Worm (Caenorhabditis elegans) whole organism, L1 larva: ENCODE data around the gene Y45F10D.16.

Experiments used
- aha-1 ChIP-seq: fragments of 150-350 bp; optimal IDR thresholded peaks from 2 replicates; lab custom pipeline; 2014; ENCODE audit warnings: missing biosample characterization, missing genetic modification characterization
- alr-1 ChIP-seq: fragments of 200-800 bp; sonication (Bioruptor generic); optimal IDR thresholded peaks from 2 replicates; lab custom pipeline; 2018; ENCODE audit warnings: borderline replicate concordance, mild to moderate bottlenecking, missing genetic modification characterization, missing compliant biosample characterization
- ceh-8 ChIP-seq: fragments of 200-800 bp; sonication (Bioruptor generic); optimal IDR thresholded peaks from 2 replicates; lab custom pipeline; 2018; ENCODE audit warnings: mild to moderate bottlenecking, missing genetic modification characterization, moderate library complexity, missing compliant biosample characterization
- fkh-10 ChIP-seq: sonication (generic microtip); optimal IDR thresholded peaks from 2 replicates; lab custom pipeline; 2017; ENCODE audit warnings: missing biosample characterization, missing genetic modification reagents, missing genetic modification characterization
- isw-1 ChIP-seq: fragments of 200-800 bp; sonication (Bioruptor generic); IDR thresholded peaks from 2 replicates; pipeline ENCODE4 v1.3.6; 2022; ENCODE audit warnings: missing genetic modification characterization, missing compliant biosample characterization
- lin-35 ChIP-seq, 2 experiments: fragments of 150-350 bp; optimal IDR thresholded peaks; 2 replicates each; lab custom pipeline; 2014; ENCODE audit warnings: missing biosample characterization in 2 of 2, missing genetic modification characterization in 2 of 2, missing genetic modification reagents in 2 of 2
- nhr-237 ChIP-seq: fragments of 150-350 bp; optimal IDR thresholded peaks from 2 replicates; lab custom pipeline; 2014; ENCODE audit warnings: missing biosample characterization, missing genetic modification characterization
- nhr-71 ChIP-seq: sonication (generic microtip); optimal IDR thresholded peaks from 2 replicates; lab custom pipeline; 2016; ENCODE audit warnings: mild to moderate bottlenecking, missing genetic modification characterization, moderate library complexity, missing compliant biosample characterization
- pag-3 ChIP-seq: sonication (generic microtip); optimal IDR thresholded peaks from 2 replicates; lab custom pipeline; 2017; ENCODE audit warnings: missing genetic modification characterization, mild to moderate bottlenecking, missing compliant biosample characterization, antibody characterized with exemption, borderline replicate concordance; ENCODE audit not compliant: insufficient read depth
- snpc-4 ChIP-seq: fragments of 150-350 bp; optimal IDR thresholded peaks from 2 replicates; lab custom pipeline; 2014; ENCODE audit warnings: missing biosample characterization, missing genetic modification characterization
- zag-1 ChIP-seq: fragments of 150-350 bp; optimal IDR thresholded peaks from 2 replicates; lab custom pipeline; 2014; ENCODE audit warnings: missing biosample characterization, missing genetic modification characterization

- TF ChIP-seq pag-3 (tag; lab: Kevin White, UChicago) (no peak), alr-1 (no peak), nhr-71 (tag; lab: Kevin White, UChicago) (no peak), aha-1 (no peak), fkh-10 (GFP tag; lab: Kevin White, UChicago) (no peak), snpc-4 (tag; lab: Kevin White, UChicago) (no peak), isw-1 (GFP tag; lab: Robert Waterston, UW) (no peak), zag-1 (tag; lab: Kevin White, UChicago) (no peak), lin-35 (GFP tag; optimal IDR thresholded peaks at IDR 0.05; lab: Kevin White, UChicago) (no peak), ceh-8 (GFP tag; lab: Kevin White, UChicago) (no peak), nhr-237 (tag; lab: Kevin White, UChicago) (no peak)
These were observed 20.6 kb upstream of the Y45F10D.16 start for ce11 chrIV:13755619-13756018.
